Fruit fly (Drosophila melanogaster): ENCODE results near the gene CecB.

DNA sequence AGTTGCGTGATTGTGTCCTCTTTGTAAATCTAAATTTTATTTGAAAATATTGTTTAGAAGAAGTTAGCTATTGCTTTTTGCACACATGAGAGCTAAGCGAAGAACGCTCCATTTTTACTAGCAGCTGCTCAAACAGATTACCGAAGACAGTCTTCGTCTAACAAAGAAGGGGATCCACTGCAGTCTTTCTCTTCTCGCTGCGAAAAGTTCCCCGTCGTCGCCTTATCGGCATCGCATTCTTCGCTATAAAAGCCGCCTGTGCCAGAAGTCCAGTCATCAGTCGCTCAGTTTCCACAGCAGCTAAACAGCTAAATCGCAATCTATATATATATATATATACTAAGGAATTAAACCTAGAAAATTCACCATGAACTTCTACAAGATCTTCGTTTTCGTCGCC, 2.6 kb upstream of the CecB start, which contains the start of gene CecC:
- TF ChIP-seq CG15710 (tag; optimal IDR thresholded peaks at IDR 0.05) (no peak), CG34367 (tag; optimal IDR thresholded peaks at IDR 0.05) (no peak), CG10348 (GFP tag; IDR thresholded peaks at IDR 0.05) (no peak), fd96Ca (GFP tag; IDR thresholded peaks at IDR 0.05) (no peak), CG9948 (tag; optimal IDR thresholded peaks at IDR 0.05) (no peak), CG12605 (GFP tag; IDR thresholded peaks at IDR 0.05) (no peak), gl (tag; optimal IDR thresholded peaks at IDR 0.05) (no peak), Snoo (tag; optimal IDR thresholded peaks at IDR 0.05) (no peak), EcR (GFP tag; optimal IDR thresholded peaks at IDR 0.05) (no peak)

All from whole organism, pupa.